Fruit fly (Drosophila melanogaster): ENCODE measurements around the gene Uros1.

Gene Uros1

DNA sequence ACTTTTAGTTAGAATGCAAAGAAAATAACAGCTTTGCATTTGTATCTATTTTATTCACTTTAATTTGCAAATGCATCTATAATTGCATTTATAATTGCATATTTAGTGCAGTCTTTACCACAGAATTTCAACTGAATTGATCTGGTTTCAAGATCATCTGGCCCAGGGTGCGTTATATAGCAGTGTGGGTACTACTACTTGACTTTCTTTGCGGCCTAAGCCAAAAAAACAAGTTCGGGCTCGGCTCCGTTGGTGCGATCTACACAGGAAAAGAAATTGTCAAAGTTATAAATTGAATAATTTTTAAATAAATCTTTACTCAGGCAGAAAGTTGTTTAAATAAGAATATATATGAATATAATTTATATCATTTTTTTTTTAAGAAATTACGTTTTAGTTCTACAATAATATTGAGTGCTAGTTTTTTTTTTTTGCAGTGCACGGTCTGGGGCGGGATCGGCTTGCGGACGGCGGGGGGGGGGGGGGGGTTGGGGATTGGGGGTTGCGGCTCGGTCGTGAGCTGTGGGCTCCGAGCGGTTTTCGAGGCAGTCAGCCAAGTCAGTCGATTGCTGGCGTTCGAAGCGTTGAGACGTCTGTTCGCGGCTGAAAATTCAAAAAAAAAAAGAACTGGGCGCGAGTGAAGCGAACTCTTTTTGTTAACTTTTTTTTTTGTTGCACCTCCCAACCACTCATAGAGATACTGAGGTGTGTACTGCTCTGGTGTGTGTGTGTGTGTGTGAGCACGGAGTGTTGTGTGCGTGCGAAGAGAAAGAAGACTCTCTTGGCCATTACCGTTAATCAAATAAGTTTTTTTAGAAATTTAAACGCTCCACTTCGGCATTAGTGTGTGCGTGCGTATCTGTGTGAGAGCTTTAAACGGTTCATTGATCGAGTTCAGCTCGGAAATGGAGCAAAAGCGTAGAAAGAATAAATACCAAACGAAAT lies 36.2 kb downstream of the Uros1 start (continued):
- TF ChIP-seq lbe (GFP tag; optimal IDR thresholded peaks at IDR 0.05): peak; percentile 21
- peak; percentile 20 to 54 for TF ChIP-seq dpn (GFP tag; optimal IDR thresholded peaks at IDR 0.05)
- peak; percentile 77 for TF ChIP-seq grau (tag; optimal IDR thresholded peaks at IDR 0.05)
- TF ChIP-seq CG2120 (GFP tag; optimal IDR thresholded peaks at IDR 0.05): peak; percentile 47
- peak; percentile 32 for TF ChIP-seq zfh2 (GFP tag; optimal IDR thresholded peaks at IDR 0.05)
- no peak for TF ChIP-seq CG31365 (tag; optimal IDR thresholded peaks at IDR 0.05)
- peak; percentile 12 for TF ChIP-seq pum (GFP tag; optimal IDR thresholded peaks at IDR 0.05)
- peak; percentile 11; the same call in 1 of the 2 replicates for TF ChIP-seq CG8765 (GFP tag; IDR thresholded peaks at IDR 0.05)
- peak; percentile 11 for TF ChIP-seq Hsf (GFP tag; optimal IDR thresholded peaks at IDR 0.05)
- peak; percentile 17; the same call in 1 of the 2 replicates for TF ChIP-seq gt (GFP tag; IDR thresholded peaks at IDR 0.05)
- TF ChIP-seq Drgx (GFP tag; IDR thresholded peaks at IDR 0.05): peak; percentile 89
- peak; percentile 85 for TF ChIP-seq CG3847 (GFP tag; IDR thresholded peaks at IDR 0.05)
- TF ChIP-seq CG12155 (GFP tag; optimal IDR thresholded peaks at IDR 0.05): peak; percentile 65
- peak; percentile 30 for TF ChIP-seq abd-A (tag; optimal IDR thresholded peaks at IDR 0.05)
- TF ChIP-seq gce (GFP tag; IDR thresholded peaks at IDR 0.05): peak; percentile 65; the same call in 1 of the 3 replicates
- TF ChIP-seq D19B (GFP tag; optimal IDR thresholded peaks at IDR 0.05): peak; percentile 37
- TF ChIP-seq sug (tag; optimal IDR thresholded peaks at IDR 0.05): peak; percentile 77
- no peak for TF ChIP-seq pita (GFP tag; optimal IDR thresholded peaks at IDR 0.05)
- TF ChIP-seq CG13287 (GFP tag; IDR thresholded peaks at IDR 0.05; ENCODE audit: partially characterized antibody): 0 out of 2 replicates have a peak, but pooled peaks have one; percentile 4
- peak; percentile 11 to 28 for TF ChIP-seq Trl (optimal IDR thresholded peaks at IDR 0.05)
- no peak for TF ChIP-seq Trl (GFP tag; optimal IDR thresholded peaks at IDR 0.05)
- 0 out of 2 replicates have a peak, but pooled peaks have one; percentile 36 for TF ChIP-seq Gsc (GFP tag; IDR thresholded peaks at IDR 0.05)
- peak; percentile 52 for TF ChIP-seq CG12299 (tag; optimal IDR thresholded peaks at IDR 0.05)
- TF ChIP-seq CG11085 (GFP tag; IDR thresholded peaks at IDR 0.05): peak; percentile 50
- TF ChIP-seq gcm2 (GFP tag; optimal IDR thresholded peaks at IDR 0.05): peak; percentile 43
- TF ChIP-seq CG9817 (tag; optimal IDR thresholded peaks at IDR 0.05): peak; percentile 84

dm6 chrX:8863133-8863553 lies 36.9 kb downstream of the Uros1 start:
- no peak for TF ChIP-seq Dll (GFP tag; IDR thresholded peaks at IDR 0.05; ENCODE audit: partially characterized antibody)
- TF ChIP-seq btn (GFP tag; optimal IDR thresholded peaks at IDR 0.05): no peak
- TF ChIP-seq CG10462 (GFP tag; optimal IDR thresholded peaks at IDR 0.05): no peak
- TF ChIP-seq CG4854 (GFP tag; optimal IDR thresholded peaks at IDR 0.05): no peak
- no peak for TF ChIP-seq da (GFP tag; optimal IDR thresholded peaks at IDR 0.05)
- TF ChIP-seq Eip74EF (GFP tag; optimal IDR thresholded peaks at IDR 0.05): no peak
- no peak for TF ChIP-seq CG7745 (tag; optimal IDR thresholded peaks at IDR 0.05)
- no peak for TF ChIP-seq so (GFP tag; IDR thresholded peaks at IDR 0.05)
- no peak for TF ChIP-seq Dip2 (GFP tag; IDR thresholded peaks at IDR 0.05)
- TF ChIP-seq dan (GFP tag; IDR thresholded peaks at IDR 0.05): no peak
- no peak for TF ChIP-seq Abd-B (GFP tag; optimal IDR thresholded peaks at IDR 0.05)
- TF ChIP-seq CG2116 (GFP tag; optimal IDR thresholded peaks at IDR 0.05): no peak
- no peak for TF ChIP-seq Mes4 (GFP tag; optimal IDR thresholded peaks at IDR 0.05)
- TF ChIP-seq CG4424 (GFP tag; optimal IDR thresholded peaks at IDR 0.05): no peak
- no peak for TF ChIP-seq cato (GFP tag; optimal IDR thresholded peaks at IDR 0.05; ENCODE audit: borderline replicate concordance)
- TF ChIP-seq Opbp (GFP tag; IDR thresholded peaks at IDR 0.05; ENCODE audit: partially characterized antibody): no peak
- TF ChIP-seq cg (GFP tag; optimal IDR thresholded peaks at IDR 0.05): no peak
- peak; percentile 14 for TF ChIP-seq CG12769 (tag; optimal IDR thresholded peaks at IDR 0.05)
- TF ChIP-seq hb (GFP tag; IDR thresholded peaks at IDR 0.05; ENCODE audit: partially characterized antibody): peak; percentile 41; the same call in 1 of the 3 replicates
- TF ChIP-seq bbx (GFP tag; IDR thresholded peaks at IDR 0.05; ENCODE audit: partially characterized antibody): 0 out of 2 replicates have a peak, but pooled peaks have one; percentile 37
- TF ChIP-seq CG4282 (GFP tag; optimal IDR thresholded peaks at IDR 0.05): no peak
- TF ChIP-seq Blimp-1 (GFP tag; optimal IDR thresholded peaks at IDR 0.05): no peak
- no peak for TF ChIP-seq schlank (tag; optimal IDR thresholded peaks at IDR 0.05)

Data from whole organism, embryonic.